Fruit fly (Drosophila melanogaster): Measurements from ENCODE around the gene CG32445.

Gene CG32445

DNA sequence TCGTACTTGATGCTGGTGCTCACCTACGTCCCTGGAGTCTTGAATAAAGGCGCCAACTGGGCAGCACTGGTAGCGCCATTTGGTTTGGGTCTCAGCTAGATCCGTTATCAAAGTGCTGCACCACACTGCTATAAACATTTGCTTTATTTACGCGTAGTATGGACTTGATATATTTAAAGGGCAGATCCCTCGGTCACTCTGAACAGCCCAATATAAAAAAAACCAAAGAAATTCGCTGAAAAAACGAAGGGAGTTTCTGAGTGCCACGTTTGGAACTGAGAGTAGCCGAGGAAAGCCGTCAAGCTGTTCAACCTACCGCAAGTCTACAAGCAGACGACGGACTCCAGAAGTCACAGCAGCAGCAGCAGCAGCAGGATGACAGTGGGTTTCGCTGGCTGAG is 1.7 kb downstream of the CG32445 start, which contains the start of gene Atox1 (continued):
- TF ChIP-seq CG3726 (GFP tag; IDR thresholded peaks at IDR 0.05): no peak
- no peak for TF ChIP-seq CG10462 (GFP tag; optimal IDR thresholded peaks at IDR 0.05)
- no peak for TF ChIP-seq Hmx (GFP tag; optimal IDR thresholded peaks at IDR 0.05)
- peak; percentile 27 for TF ChIP-seq CG3163 (GFP tag; optimal IDR thresholded peaks at IDR 0.05)
- TF ChIP-seq crc (GFP tag; optimal IDR thresholded peaks at IDR 0.05): no peak
- no peak for TF ChIP-seq Usf (GFP tag; optimal IDR thresholded peaks at IDR 0.05)
- no peak for TF ChIP-seq CG11398 (GFP tag; optimal IDR thresholded peaks at IDR 0.05)
- TF ChIP-seq HHEX (GFP tag; optimal IDR thresholded peaks at IDR 0.05): peak; percentile 6
- peak; percentile 46 for TF ChIP-seq ERR (GFP tag; optimal IDR thresholded peaks at IDR 0.05)
- no peak for TF ChIP-seq nerfin-1 (tag; optimal IDR thresholded peaks at IDR 0.05)
- no peak for TF ChIP-seq CG30431 (GFP tag; optimal IDR thresholded peaks at IDR 0.05)
- TF ChIP-seq da (GFP tag; optimal IDR thresholded peaks at IDR 0.05): peak; percentile 21
- no peak for TF ChIP-seq CG15479 (GFP tag; optimal IDR thresholded peaks at IDR 0.05)
- TF ChIP-seq Ets65A (GFP tag): peak; percentile 83
- 0 out of 2 replicates have a peak, but pooled peaks have one; percentile 21 for TF ChIP-seq Ptx1 (GFP tag; IDR thresholded peaks at IDR 0.05)
- TF ChIP-seq fd3F (GFP tag; optimal IDR thresholded peaks at IDR 0.05): peak; percentile 16
- TF ChIP-seq CG9932 (GFP tag; IDR thresholded peaks at IDR 0.05): no peak
- peak; percentile 61 for TF ChIP-seq CG7928 (GFP tag; optimal IDR thresholded peaks at IDR 0.05)
- TF ChIP-seq abd-A (tag; optimal IDR thresholded peaks at IDR 0.05): no peak
- peak; percentile 99 for TF ChIP-seq E2f2 (GFP tag; IDR thresholded peaks at IDR 0.05)
- peak; percentile 42 for TF ChIP-seq CG1233 (GFP tag; optimal IDR thresholded peaks at IDR 0.05)
- TF ChIP-seq Lim3 (GFP tag; IDR thresholded peaks at IDR 0.05): no peak
- TF ChIP-seq CG15073 (GFP tag; optimal IDR thresholded peaks at IDR 0.05): no peak
- no peak for TF ChIP-seq CG31441 (GFP tag; IDR thresholded peaks at IDR 0.05)
- TF ChIP-seq hkb (optimal IDR thresholded peaks at IDR 0.05): peak; percentile 80
- TF ChIP-seq hkb (GFP tag; IDR thresholded peaks at IDR 0.05): no peak
- peak; percentile 8 for TF ChIP-seq kni (GFP tag; optimal IDR thresholded peaks at IDR 0.05)
- no peak for TF ChIP-seq Eip74EF (GFP tag; optimal IDR thresholded peaks at IDR 0.05)
- no peak for TF ChIP-seq lilli (GFP tag; optimal IDR thresholded peaks at IDR 0.05)
- peak; percentile 72 for TF ChIP-seq CG7987 (GFP tag; optimal IDR thresholded peaks at IDR 0.05)
- no peak for TF ChIP-seq CG7271 (tag; optimal IDR thresholded peaks at IDR 0.05)
- TF ChIP-seq CG13894 (tag; optimal IDR thresholded peaks at IDR 0.05): peak; percentile 79
- TF ChIP-seq CG17829 (tag; optimal IDR thresholded peaks at IDR 0.05): peak; percentile 27
- peak in 1 of 2 experiments; percentile 52 for TF ChIP-seq insv (GFP tag; optimal IDR thresholded peaks at IDR 0.05)
- TF ChIP-seq YL-1 (GFP tag; optimal IDR thresholded peaks at IDR 0.05): peak; percentile 53
- TF ChIP-seq klu (GFP tag; IDR thresholded peaks at IDR 0.05): no peak
- no peak for TF ChIP-seq CG11093 (GFP tag; IDR thresholded peaks at IDR 0.05)
- TF ChIP-seq CG9876 (GFP tag; optimal IDR thresholded peaks at IDR 0.05): peak; percentile 5
- TF ChIP-seq Gug (GFP tag; IDR thresholded peaks at IDR 0.05): peak; percentile 31; the same call in 1 of the 4 replicates
- no peak for TF ChIP-seq fd102C (GFP tag; optimal IDR thresholded peaks at IDR 0.05)
- TF ChIP-seq Meics (GFP tag; optimal IDR thresholded peaks at IDR 0.05): peak; percentile 43
- no peak for TF ChIP-seq CG16815 (GFP tag; optimal IDR thresholded peaks at IDR 0.05)
- no peak for TF ChIP-seq cato (GFP tag; optimal IDR thresholded peaks at IDR 0.05; ENCODE audit: borderline replicate concordance)
- peak; percentile 7 for TF ChIP-seq CG7786 (GFP tag; optimal IDR thresholded peaks at IDR 0.05)
- TF ChIP-seq bigmax (GFP tag; optimal IDR thresholded peaks at IDR 0.05): peak; percentile 40
- no peak for TF ChIP-seq CG10431 (GFP tag; optimal IDR thresholded peaks at IDR 0.05)
- TF ChIP-seq CG15601 (tag; optimal IDR thresholded peaks at IDR 0.05): peak; percentile 70
- peak; percentile 35 for TF ChIP-seq Xbp1 (GFP tag; optimal IDR thresholded peaks at IDR 0.05)
- TF ChIP-seq sima (GFP tag; optimal IDR thresholded peaks at IDR 0.05): no peak
- TF ChIP-seq otp (GFP tag; IDR thresholded peaks at IDR 0.05): no peak
- TF ChIP-seq stwl (tag; optimal IDR thresholded peaks at IDR 0.05): peak; percentile 77
- TF ChIP-seq dmrt11E (tag; optimal IDR thresholded peaks at IDR 0.05): no peak
